Fruit fly (Drosophila melanogaster) whole organism, embryonic: ENCODE results near the gene be.

ENCODE experiments used
- ATbp ChIP-seq: fragments of 200-800 bp; sonication (Bioruptor generic); optimal IDR thresholded peaks from 2 replicates; lab custom pipeline; 2017; ENCODE audit warnings: missing biosample characterization, mild to moderate bottlenecking, missing genetic modification characterization, missing genetic modification reagents
- Atf3 ChIP-seq: fragments of 200-800 bp; sonication (Bioruptor generic); optimal IDR thresholded peaks from 3 replicates; lab custom pipeline; 2016; ENCODE audit warnings: missing biosample characterization, missing genetic modification characterization
- B-H1 ChIP-seq: fragments of 200-800 bp; sonication (Bioruptor generic); IDR thresholded peaks from 3 replicates; pipeline ENCODE4 v1.3.6; 2022; ENCODE audit warnings: missing biosample characterization, missing genetic modification characterization
- CG1024 ChIP-seq: fragments of 200-800 bp; sonication (Bioruptor generic); IDR thresholded peaks from 2 replicates; pipeline ENCODE4 v1.3.6; 2022; ENCODE audit warnings: missing biosample characterization, missing genetic modification characterization
- CG11560 ChIP-seq: fragments of 200-800 bp; sonication (Bioruptor generic); IDR thresholded peaks from 3 replicates; pipeline ENCODE4 v1.3.6; 2022; ENCODE audit warnings: missing biosample characterization, missing genetic modification characterization
- CG15479 ChIP-seq: fragments of 200-800 bp; sonication (Bioruptor generic); optimal IDR thresholded peaks from 3 replicates; lab custom pipeline; 2019; ENCODE audit warnings: missing biosample characterization, mild to moderate bottlenecking, missing genetic modification characterization, moderate library complexity
- CG17186 ChIP-seq: fragments of 200-800 bp; sonication (Bioruptor generic); optimal IDR thresholded peaks from 3 replicates; lab custom pipeline; 2017; ENCODE audit warnings: missing biosample characterization, missing genetic modification reagents, missing genetic modification characterization
- CG2202 ChIP-seq: fragments of 200-800 bp; sonication (Bioruptor generic); optimal IDR thresholded peaks from 2 replicates; lab custom pipeline; 2018; ENCODE audit warnings: missing biosample characterization, mild to moderate bottlenecking, missing genetic modification characterization
- CG2678 ChIP-seq: fragments of 200-800 bp; sonication (Bioruptor generic); optimal IDR thresholded peaks from 3 replicates; lab custom pipeline; 2019; ENCODE audit warnings: missing biosample characterization, mild to moderate bottlenecking, missing genetic modification characterization, moderate library complexity
- CG2875 ChIP-seq: fragments of 200-800 bp; sonication (Bioruptor generic); optimal IDR thresholded peaks from 2 replicates; lab custom pipeline; 2017; ENCODE audit warnings: missing biosample characterization, mild to moderate bottlenecking, missing genetic modification characterization, missing genetic modification reagents
- CG30020 ChIP-seq: fragments of 200-800 bp; optimal IDR thresholded peaks from 2 replicates; lab custom pipeline; 2019; ENCODE audit warnings: missing biosample characterization, mild to moderate bottlenecking, missing genetic modification characterization, moderate library complexity
- CG32772 ChIP-seq: fragments of 200-800 bp; sonication (Bioruptor generic); IDR thresholded peaks from 2 replicates; pipeline ENCODE4 v1.3.6; 2022; ENCODE audit warnings: missing biosample characterization, missing genetic modification characterization
- CG34224 ChIP-seq: fragments of 200-800 bp; sonication (Bioruptor generic); IDR thresholded peaks from 3 replicates; pipeline ENCODE4 v1.3.6; 2022; ENCODE audit warnings: missing biosample characterization, missing genetic modification characterization; ENCODE audit not compliant: partially characterized antibody
- CG4404 ChIP-seq: fragments of 200-800 bp; sonication (Bioruptor generic); IDR thresholded peaks from 2 replicates; pipeline ENCODE4 v1.3.6; 2022; ENCODE audit warnings: missing biosample characterization, missing genetic modification characterization
- CG7357 ChIP-seq: fragments of 200-800 bp; sonication (Bioruptor generic); IDR thresholded peaks from 3 replicates; pipeline ENCODE4 v1.3.6; 2022; ENCODE audit warnings: missing biosample characterization, missing genetic modification characterization
- CG8924 ChIP-seq: fragments of 200-800 bp; optimal IDR thresholded peaks from 3 replicates; lab custom pipeline; 2019; ENCODE audit warnings: missing biosample characterization, mild to moderate bottlenecking, missing genetic modification characterization, moderate library complexity
- D19B ChIP-seq: fragments of 200-800 bp; sonication (Bioruptor generic); optimal IDR thresholded peaks from 2 replicates; lab custom pipeline; 2017; ENCODE audit warnings: missing biosample characterization, mild to moderate bottlenecking, missing genetic modification characterization
- Dbx ChIP-seq: fragments of 200-800 bp; sonication (Bioruptor generic); IDR thresholded peaks from 3 replicates; pipeline ENCODE4 v1.3.6; 2022; ENCODE audit warnings: missing biosample characterization, missing genetic modification characterization
- E2f2 ChIP-seq: fragments of 200-800 bp; sonication (Bioruptor generic); IDR thresholded peaks from 2 replicates; pipeline ENCODE4 v1.3.6; 2022; ENCODE audit warnings: missing biosample characterization, missing genetic modification characterization
- Fer3 ChIP-seq: fragments of 200-800 bp; sonication (Bioruptor generic); optimal IDR thresholded peaks from 2 replicates; lab custom pipeline; 2018; ENCODE audit warnings: missing biosample characterization, mild to moderate bottlenecking, missing genetic modification characterization, moderate library complexity
- Gsc ChIP-seq: fragments of 200-800 bp; sonication (Bioruptor generic); IDR thresholded peaks from 2 replicates; pipeline ENCODE4 v1.3.6; 2022; ENCODE audit warnings: missing biosample characterization, missing genetic modification characterization
- HLH3B ChIP-seq: fragments of 200-800 bp; sonication (Bioruptor generic); IDR thresholded peaks from 2 replicates; pipeline ENCODE4 v1.3.6; 2022; ENCODE audit warnings: missing biosample characterization, missing genetic modification characterization
- Hr39 ChIP-seq: fragments of >200 bp; optimal IDR thresholded peaks from 2 replicates; lab custom pipeline; 2017
- Hr78 ChIP-seq, 2 experiments: fragments of 200-800 bp in 1 of 2; fragments of >200 bp in 1 of 2; sonication (Bioruptor generic) in 1 of 2; optimal IDR thresholded peaks; 2 replicates each; lab custom pipeline; 2017 to 2019; ENCODE audit warnings: missing biosample characterization in 2 of 2, missing genetic modification characterization in 2 of 2, mild to moderate bottlenecking in 1 of 2, moderate library complexity in 1 of 2
- Lhr ChIP-seq: fragments of 200-800 bp; sonication (Bioruptor generic); optimal IDR thresholded peaks from 3 replicates; lab custom pipeline; 2017; ENCODE audit warnings: mild to moderate bottlenecking, missing biosample characterization, missing genetic modification reagents, missing genetic modification characterization
- Mad ChIP-seq: fragments of 200-800 bp; sonication (Bioruptor generic); optimal IDR thresholded peaks from 2 replicates; lab custom pipeline; 2016; ENCODE audit warnings: missing biosample characterization, missing genetic modification characterization
- Nf-YC ChIP-seq: fragments of 200-800 bp; optimal IDR thresholded peaks from 3 replicates; lab custom pipeline; 2019; ENCODE audit warnings: missing biosample characterization, mild to moderate bottlenecking, missing genetic modification characterization, moderate library complexity
- Spps ChIP-seq: fragments of 200-800 bp; sonication (Bioruptor generic); optimal IDR thresholded peaks from 2 replicates; lab custom pipeline; 2018; ENCODE audit warnings: missing biosample characterization, mild to moderate bottlenecking, missing genetic modification characterization
- Taf1 ChIP-seq: fragments of 200-800 bp; sonication (Bioruptor generic); IDR thresholded peaks from 2 replicates; pipeline ENCODE4 v1.3.6; 2022; ENCODE audit warnings: missing biosample characterization, missing genetic modification characterization
- bbx ChIP-seq: fragments of 200-800 bp; sonication (Bioruptor generic); IDR thresholded peaks from 2 replicates; pipeline ENCODE4 v1.3.6; 2022; ENCODE audit warnings: missing biosample characterization, missing genetic modification characterization; ENCODE audit not compliant: partially characterized antibody
- bigmax ChIP-seq: fragments of 200-800 bp; sonication (Bioruptor generic); optimal IDR thresholded peaks from 2 replicates; lab custom pipeline; 2018; ENCODE audit warnings: missing biosample characterization, mild to moderate bottlenecking, missing genetic modification characterization
- cas ChIP-seq: fragments of 200-800 bp; sonication (Bioruptor generic); IDR thresholded peaks from 2 replicates; pipeline ENCODE4 v1.3.6; 2022; ENCODE audit warnings: missing biosample characterization, missing genetic modification characterization
- dimm ChIP-seq: fragments of 200-800 bp; sonication (Bioruptor generic); IDR thresholded peaks from 2 replicates; pipeline ENCODE4 v1.3.6; 2022; ENCODE audit warnings: missing biosample characterization, missing genetic modification characterization
- lbe ChIP-seq: fragments of 200-800 bp; sonication (Bioruptor generic); optimal IDR thresholded peaks from 2 replicates; lab custom pipeline; 2016; ENCODE audit warnings: missing biosample characterization, mild to moderate bottlenecking, missing genetic modification characterization
- mirr ChIP-seq: fragments of 200-800 bp; sonication (Bioruptor generic); optimal IDR thresholded peaks from 3 replicates; lab custom pipeline; 2018; ENCODE audit warnings: missing biosample characterization, mild to moderate bottlenecking, missing genetic modification characterization
- nau ChIP-seq: fragments of 200-800 bp; sonication (Bioruptor generic); optimal IDR thresholded peaks from 3 replicates; lab custom pipeline; 2017; ENCODE audit warnings: missing biosample characterization, mild to moderate bottlenecking, missing genetic modification characterization, missing genetic modification reagents
- sob ChIP-seq: fragments of 200-800 bp; sonication (Bioruptor generic); IDR thresholded peaks from 2 replicates; pipeline ENCODE4 v1.3.6; 2022; ENCODE audit warnings: missing biosample characterization, missing genetic modification characterization
- sqz ChIP-seq: fragments of 200-800 bp; sonication (Bioruptor generic); optimal IDR thresholded peaks from 3 replicates; lab custom pipeline; 2018; ENCODE audit warnings: missing biosample characterization, mild to moderate bottlenecking, missing genetic modification characterization
- tup ChIP-seq: fragments of 200-800 bp; sonication (Bioruptor generic); optimal IDR thresholded peaks from 2 replicates; lab custom pipeline; 2016; ENCODE audit warnings: missing biosample characterization, mild to moderate bottlenecking, missing genetic modification characterization, moderate library complexity
- vvl ChIP-seq: fragments of 200-800 bp; sonication (Bioruptor generic); IDR thresholded peaks from 2 replicates; pipeline ENCODE4 v1.3.6; 2022; ENCODE audit warnings: missing biosample characterization, missing genetic modification characterization
- zfh2 ChIP-seq: fragments of 200-800 bp; sonication (Bioruptor generic); optimal IDR thresholded peaks from 2 replicates; lab custom pipeline; 2016; ENCODE audit warnings: missing biosample characterization, missing genetic modification characterization

The be gene

DNA sequence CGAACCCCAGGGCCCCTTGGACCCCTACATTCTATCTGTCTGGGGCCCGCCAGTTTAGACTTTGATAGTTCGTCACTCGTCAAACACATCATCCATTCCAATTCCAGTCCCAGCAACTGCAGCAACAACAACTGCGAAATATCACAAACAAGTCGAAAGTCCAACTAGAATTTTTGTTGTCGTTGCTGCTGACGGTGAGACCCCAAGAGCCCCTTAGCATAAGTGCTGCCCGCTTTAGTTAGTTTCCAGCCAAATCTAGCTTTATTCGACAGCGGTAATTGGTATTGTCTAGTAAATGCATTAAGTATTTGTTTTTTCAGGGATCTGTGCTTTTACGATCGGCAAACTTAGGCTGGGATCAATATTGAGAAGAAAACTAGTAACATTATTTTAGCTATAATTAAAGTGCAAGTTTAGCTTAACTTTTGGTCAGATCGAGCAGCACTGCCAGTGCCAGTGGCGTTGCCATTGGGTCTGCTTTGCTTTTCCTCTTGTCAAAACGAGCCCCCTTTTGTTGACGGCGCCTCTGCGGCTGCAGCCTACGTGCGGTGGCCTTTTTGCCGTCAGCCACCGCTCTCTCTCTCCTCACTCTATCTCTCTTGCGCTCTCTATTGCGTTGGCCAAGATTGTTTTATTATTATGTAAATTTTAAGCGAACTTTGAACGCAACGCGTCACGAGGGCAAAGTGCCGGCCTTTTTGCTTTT, 50.6 kb downstream of the be start (continued):
- peak; percentile 2 for TF ChIP-seq lbe
- peak; percentile 92 for TF ChIP-seq CG2678 (tag; lab: Kevin White, UChicago)
- peak in 1 of 2 experiments; percentile 95 for TF ChIP-seq Hr78 (GFP tag; optimal IDR thresholded peaks at IDR 0.05; lab: Kevin White, UChicago)
- peak; percentile 53 for TF ChIP-seq Lhr (GFP tag; lab: Kevin White, UChicago)
- TF ChIP-seq Gsc: peak; percentile 71; the same call in 1 of the 2 replicates
- TF ChIP-seq CG34224 (GFP tag; lab: Robert Waterston, UW): no peak
- TF ChIP-seq sqz (GFP tag; lab: Kevin White, UChicago): peak; percentile 14
- TF ChIP-seq dimm: peak; percentile 66; the same call in 1 of the 2 replicates
- TF ChIP-seq E2f2 (GFP tag; lab: Robert Waterston, UW): peak; percentile 67
- no peak for TF ChIP-seq bbx (GFP tag; lab: Robert Waterston, UW)
- peak; percentile 91 for TF ChIP-seq Dbx (GFP tag; lab: Robert Waterston, UW)
- peak; percentile 79 for TF ChIP-seq Fer3 (tag; lab: Kevin White, UChicago)
- TF ChIP-seq HLH3B (GFP tag; lab: Robert Waterston, UW): peak; percentile 85
- TF ChIP-seq CG15479 (GFP tag; lab: Kevin White, UChicago): no peak
- peak; percentile 52 for TF ChIP-seq CG17186 (GFP tag; lab: Kevin White, UChicago)
- TF ChIP-seq ATbp (GFP tag; lab: Kevin White, UChicago): peak; percentile 84
- peak; percentile 76 for TF ChIP-seq mirr (GFP tag; lab: Kevin White, UChicago)
- TF ChIP-seq nau: peak; percentile 86
- TF ChIP-seq vvl (GFP tag; lab: Robert Waterston, UW): peak; percentile 91
- TF ChIP-seq Atf3: peak; percentile 88
- TF ChIP-seq CG7357: peak; percentile 76
- TF ChIP-seq D19B (GFP tag; lab: Kevin White, UChicago): peak; percentile 72
- peak; percentile 68 for TF ChIP-seq CG2875 (GFP tag; lab: Kevin White, UChicago)
- TF ChIP-seq Nf-YC (tag; lab: Kevin White, UChicago): peak; percentile 82
- no peak for TF ChIP-seq bigmax (GFP tag; lab: Kevin White, UChicago)
- TF ChIP-seq CG8924 (tag; lab: Kevin White, UChicago): peak; percentile 89
- TF ChIP-seq CG2202 (tag; lab: Kevin White, UChicago): peak; percentile 64
- peak; percentile 80 for TF ChIP-seq CG11560 (tag; lab: Robert Waterston, UW)
- TF ChIP-seq zfh2 (GFP tag; lab: Kevin White, UChicago): peak; percentile 93
- TF ChIP-seq Spps (tag; lab: Kevin White, UChicago): peak; percentile 46
- TF ChIP-seq CG1024 (GFP tag; lab: Robert Waterston, UW): peak; percentile 83
- TF ChIP-seq sob: peak; percentile 91
- TF ChIP-seq Mad (GFP tag; lab: Kevin White, UChicago): peak; percentile 86
- peak; percentile 82 for TF ChIP-seq B-H1 (GFP tag; lab: Robert Waterston, UW)
- peak; percentile 69 for TF ChIP-seq CG4404 (GFP tag; lab: Robert Waterston, UW)
- peak; percentile 84 for TF ChIP-seq CG32772 (GFP tag; lab: Robert Waterston, UW)
- no peak for TF ChIP-seq Hr39 (lab: Kevin White, UChicago)
- TF ChIP-seq cas (GFP tag; lab: Robert Waterston, UW): peak; percentile 72
- TF ChIP-seq CG30020 (tag; lab: Kevin White, UChicago): peak; percentile 54
- peak; percentile 82 for TF ChIP-seq Taf1 (GFP tag; lab: Robert Waterston, UW)
- TF ChIP-seq tup (GFP tag; lab: Kevin White, UChicago): peak; percentile 82
